Worm (Caenorhabditis elegans) whole organism, L4 larva: Measurements from ENCODE around the gene chat-1.

Experiments used
- D1046.2 ChIP-seq: fragments of 200-800 bp; sonication (Bioruptor generic); IDR thresholded peaks from 2 replicates; pipeline ENCODE4 v1.3.6; 2022; ENCODE audit warnings: missing genetic modification characterization, missing compliant biosample characterization
- F10B5.3 ChIP-seq: sonication (generic microtip); optimal IDR thresholded peaks from 2 replicates; lab custom pipeline; 2016; ENCODE audit warnings: mild to moderate bottlenecking, missing genetic modification characterization, missing compliant biosample characterization
- F37D6.2 ChIP-seq: sonication (generic microtip); optimal IDR thresholded peaks from 2 replicates; lab custom pipeline; 2016; ENCODE audit warnings: mild to moderate bottlenecking, missing genetic modification characterization, missing compliant biosample characterization
- F44E2.7 ChIP-seq: fragments of 200-800 bp; sonication (Bioruptor generic); IDR thresholded peaks from 2 replicates; pipeline ENCODE4 v2.1.2; 2022; ENCODE audit warnings: missing genetic modification characterization, missing compliant biosample characterization
- R02D3.7 ChIP-seq: fragments of 150-350 bp; sonication (generic microtip); optimal IDR thresholded peaks from 3 replicates; lab custom pipeline; 2014; ENCODE audit warnings: missing biosample characterization, missing genetic modification characterization
- Y105C5A.15 ChIP-seq: fragments of 200-800 bp; sonication (Bioruptor generic); IDR thresholded peaks from 2 replicates; pipeline ENCODE4 v1.3.6; 2022; ENCODE audit warnings: missing genetic modification characterization, missing compliant biosample characterization
- Y75B8A.6 ChIP-seq: fragments of 200-800 bp; sonication (Bioruptor generic); IDR thresholded peaks from 2 replicates; pipeline ENCODE4 v1.3.6; 2022; ENCODE audit warnings: missing genetic modification reagents, missing genetic modification characterization, missing compliant biosample characterization
- ZK337.2 ChIP-seq: fragments of 200-800 bp; sonication (Bioruptor generic); IDR thresholded peaks from 2 replicates; pipeline ENCODE4 v1.3.6; 2022; ENCODE audit warnings: missing genetic modification reagents, missing genetic modification characterization, missing compliant biosample characterization
- aha-1 ChIP-seq: fragments of 150-350 bp; peaks from one replicate; lab custom pipeline; 2014; ENCODE audit warnings: missing biosample characterization, missing genetic modification characterization
- aly-2 ChIP-seq: sonication (generic microtip); optimal IDR thresholded peaks from 2 replicates; lab custom pipeline; 2018; ENCODE audit warnings: missing biosample characterization, missing genetic modification characterization
- arid-1 ChIP-seq: fragments of 200-800 bp; sonication (Bioruptor generic); conservative IDR thresholded peaks from 2 replicates; pipeline ENCODE4 v1.3.6; 2022; ENCODE audit warnings: missing genetic modification reagents, missing genetic modification characterization, missing compliant biosample characterization
- attf-4 ChIP-seq: sonication (generic microtip); optimal IDR thresholded peaks from 3 replicates; lab custom pipeline; 2017; ENCODE audit warnings: missing biosample characterization, missing genetic modification characterization
- ceh-20 ChIP-seq: fragments of 200-800 bp; sonication (Bioruptor generic); IDR thresholded peaks from 2 replicates; pipeline ENCODE4 v1.3.6; 2022; ENCODE audit warnings: missing genetic modification reagents, missing genetic modification characterization, missing compliant biosample characterization
- ceh-28 ChIP-seq: fragments of 150-350 bp; optimal IDR thresholded peaks from 2 replicates; lab custom pipeline; 2014; ENCODE audit warnings: missing biosample characterization, missing genetic modification reagents, missing genetic modification characterization
- ceh-82 ChIP-seq: sonication (generic microtip); optimal IDR thresholded peaks from 2 replicates; lab custom pipeline; 2017; ENCODE audit warnings: missing biosample characterization, missing genetic modification characterization
- cey-2 ChIP-seq: sonication (generic microtip); optimal IDR thresholded peaks from 3 replicates; lab custom pipeline; 2017; ENCODE audit warnings: missing genetic modification characterization, mild to moderate bottlenecking, missing compliant biosample characterization, antibody characterized with exemption, borderline replicate concordance; ENCODE audit not compliant: insufficient read depth
- daf-16 ChIP-seq, 3 experiments: sonication (generic microtip); optimal IDR thresholded peaks; 2 replicates each; lab custom pipeline; 2016 to 2017; ENCODE audit warnings: missing genetic modification characterization in 3 of 3, missing genetic modification reagents in 3 of 3, mild to moderate bottlenecking in 2 of 3, missing compliant biosample characterization in 2 of 3, missing biosample characterization in 1 of 3, moderate library complexity in 1 of 3
- daf-8 ChIP-seq: fragments of 200-800 bp; sonication (Bioruptor generic); IDR thresholded peaks from 2 replicates; pipeline ENCODE4 v1.3.6; 2022; ENCODE audit warnings: missing genetic modification characterization, missing compliant biosample characterization
- dve-1 ChIP-seq: sonication (generic microtip); optimal IDR thresholded peaks from 2 replicates; lab custom pipeline; 2017; ENCODE audit warnings: antibody characterized with exemption, mild to moderate bottlenecking, missing genetic modification characterization, missing compliant biosample characterization; ENCODE audit not compliant: insufficient read depth
- fkh-10 ChIP-seq: fragments of 150-350 bp; optimal IDR thresholded peaks from 2 replicates; lab custom pipeline; 2014; ENCODE audit warnings: missing biosample characterization, missing genetic modification reagents, missing genetic modification characterization
- gei-8 ChIP-seq: fragments of 200-800 bp; sonication (Bioruptor generic); optimal IDR thresholded peaks from 2 replicates; lab custom pipeline; 2018; ENCODE audit warnings: mild to moderate bottlenecking, missing genetic modification characterization, missing compliant biosample characterization
- hif-1 ChIP-seq, 2 experiments: sonication (generic microtip); optimal IDR thresholded peaks; 2 replicates each; lab custom pipeline; 2016 to 2017; ENCODE audit warnings: missing compliant biosample characterization in 2 of 2, missing genetic modification characterization in 2 of 2, missing genetic modification reagents in 2 of 2, missing genotype in 2 of 2, mild to moderate bottlenecking in 1 of 2
- hlh-11 ChIP-seq: fragments of 200-800 bp; sonication (Bioruptor generic); optimal IDR thresholded peaks from 2 replicates; lab custom pipeline; 2018; ENCODE audit warnings: mild to moderate bottlenecking, missing genetic modification characterization, missing compliant biosample characterization
- hmg-1.1 ChIP-seq: fragments of 200-800 bp; sonication (Bioruptor generic); IDR thresholded peaks from 2 replicates; pipeline ENCODE4 v1.3.6; 2022; ENCODE audit warnings: missing genetic modification reagents, missing genetic modification characterization, missing compliant biosample characterization
- lin-15B ChIP-seq: fragments of 150-350 bp; sonication (generic microtip); optimal IDR thresholded peaks from 3 replicates; lab custom pipeline; 2014; ENCODE audit warnings: missing biosample characterization, missing genetic modification characterization
- lin-29 ChIP-seq: fragments of 200-800 bp; sonication (Bioruptor generic); IDR thresholded peaks from 2 replicates; pipeline ENCODE4 v1.3.6; 2022; ENCODE audit warnings: missing genetic modification reagents, missing genetic modification characterization, missing compliant biosample characterization
- lsy-2 ChIP-seq, 2 experiments: fragments of 150-350 bp in 1 of 2; sonication (generic microtip) in 1 of 2; optimal IDR thresholded peaks; 2 replicates each; lab custom pipeline; 2014 to 2017; ENCODE audit warnings: missing biosample characterization in 2 of 2, missing genetic modification characterization in 2 of 2
- mep-1 ChIP-seq: fragments of 150-350 bp; sonication (generic microtip); optimal IDR thresholded peaks from 3 replicates; lab custom pipeline; 2014; ENCODE audit warnings: missing biosample characterization, missing genetic modification characterization
- mes-2 ChIP-seq: sonication (generic microtip); optimal IDR thresholded peaks from 2 replicates; lab custom pipeline; 2016; ENCODE audit warnings: missing genotype, mild to moderate bottlenecking, missing genetic modification characterization, missing compliant biosample characterization; ENCODE audit not compliant: poor library complexity, severe bottlenecking
- mxl-2 ChIP-seq: fragments of 200-800 bp; sonication (Bioruptor generic); conservative IDR thresholded peaks from 2 replicates; pipeline ENCODE4 v1.3.6; 2022; ENCODE audit warnings: missing genetic modification reagents, missing genetic modification characterization, missing compliant biosample characterization
- mxl-3 ChIP-seq: fragments of 200-800 bp; sonication (Bioruptor generic); optimal IDR thresholded peaks from 2 replicates; lab custom pipeline; 2018; ENCODE audit warnings: mild to moderate bottlenecking, missing genetic modification characterization, missing compliant biosample characterization
- nhr-111 ChIP-seq: fragments of 200-800 bp; sonication (Bioruptor generic); optimal IDR thresholded peaks from 2 replicates; lab custom pipeline; 2018; ENCODE audit warnings: mild to moderate bottlenecking, missing genetic modification characterization, missing compliant biosample characterization
- nhr-237 ChIP-seq: sonication (generic microtip); optimal IDR thresholded peaks from 2 replicates; lab custom pipeline; 2017; ENCODE audit warnings: missing biosample characterization, missing genetic modification characterization
- nhr-28 ChIP-seq: fragments of 150-350 bp; optimal IDR thresholded peaks from 2 replicates; lab custom pipeline; 2014; ENCODE audit warnings: missing biosample characterization, missing genetic modification characterization
- nhr-48 ChIP-seq: sonication (generic microtip); optimal IDR thresholded peaks from 2 replicates; lab custom pipeline; 2016; ENCODE audit warnings: mild to moderate bottlenecking, missing genetic modification characterization, missing compliant biosample characterization
- nhr-6 ChIP-seq: fragments of 150-350 bp; optimal IDR thresholded peaks from 2 replicates; lab custom pipeline; 2014; ENCODE audit warnings: missing biosample characterization, missing genetic modification characterization
- pha-4 ChIP-seq, 2 experiments: fragments of 150-350 bp in 1 of 2; fragments of 200-800 bp in 1 of 2; sonication (Bioruptor generic) in 1 of 2; IDR thresholded peaks in 1 of 2; optimal IDR thresholded peaks in 1 of 2; 2 replicates each; pipeline versions ENCODE4 v1.3.6 to Lab custom; 2014 to 2022; ENCODE audit warnings: missing genetic modification characterization in 2 of 2, missing genetic modification reagents in 2 of 2, missing biosample characterization in 1 of 2, missing compliant biosample characterization in 1 of 2
- php-3 ChIP-seq: fragments of 200-800 bp; sonication (Bioruptor generic); IDR thresholded peaks from 2 replicates; pipeline ENCODE4 v1.3.6; 2022; ENCODE audit warnings: missing genetic modification reagents, missing genetic modification characterization, missing compliant biosample characterization
- rbr-2 ChIP-seq: sonication (generic microtip); optimal IDR thresholded peaks from 2 replicates; lab custom pipeline; 2016; ENCODE audit warnings: missing genotype, missing genetic modification characterization, missing compliant biosample characterization
- skn-1 ChIP-seq: fragments of 150-350 bp; optimal IDR thresholded peaks from 2 replicates; lab custom pipeline; 2014; ENCODE audit warnings: missing biosample characterization, missing genetic modification characterization
- snpc-1.2 ChIP-seq: fragments of 200-800 bp; sonication (Bioruptor generic); IDR thresholded peaks from 2 replicates; pipeline ENCODE4 v1.3.6; 2022; ENCODE audit warnings: missing genetic modification reagents, missing genetic modification characterization, missing compliant biosample characterization
- tag-97 ChIP-seq: fragments of 200-800 bp; sonication (Bioruptor generic); IDR thresholded peaks from 2 replicates; pipeline ENCODE4 v1.3.6; 2022; ENCODE audit warnings: missing genetic modification characterization, missing compliant biosample characterization
- tra-1 ChIP-seq: fragments of 200-800 bp; sonication (Bioruptor generic); IDR thresholded peaks from 2 replicates; pipeline ENCODE4 v1.3.6; 2022; ENCODE audit warnings: missing genetic modification reagents, missing genetic modification characterization, missing compliant biosample characterization
- unc-39 ChIP-seq: sonication (generic microtip); optimal IDR thresholded peaks from 2 replicates; lab custom pipeline; 2017; ENCODE audit warnings: missing biosample characterization, missing genetic modification characterization
- unc-62 ChIP-seq, 3 experiments: fragments of 150-350 bp in 1 of 3; sonication (generic microtip); optimal IDR thresholded peaks in 2 of 3; peaks in 1 of 3; 1 replicate in 1 of 3; 2 replicates in 2 of 3; lab custom pipeline; 2014 to 2017; ENCODE audit warnings: missing biosample characterization in 3 of 3, missing genetic modification characterization in 3 of 3, missing genetic modification reagents in 3 of 3, missing genotype in 1 of 3
- vab-7 ChIP-seq: fragments of 200-800 bp; sonication (Bioruptor generic); IDR thresholded peaks from 2 replicates; pipeline ENCODE4 v1.3.6; 2022; ENCODE audit warnings: missing genetic modification reagents, missing genetic modification characterization, missing compliant biosample characterization
- zfp-3 ChIP-seq: fragments of 200-800 bp; sonication (Bioruptor generic); conservative IDR thresholded peaks from 2 replicates; pipeline ENCODE4 v1.3.6; 2022; ENCODE audit warnings: missing genetic modification reagents, missing genetic modification characterization, missing compliant biosample characterization
- ztf-11 ChIP-seq: fragments of 150-350 bp; optimal IDR thresholded peaks from 2 replicates; lab custom pipeline; 2014; ENCODE audit warnings: missing biosample characterization, missing genetic modification characterization

Gene chat-1

ce11 chrIV:4454330-4455173 is 7.4 kb downstream of the chat-1 start, which contains the start of gene R08C7.11:
R08C7.11 (minus strand) TSS chrIV:4454937.
- TF ChIP-seq lsy-2 (tag; optimal IDR thresholded peaks at IDR 0.05; lab: Kevin White, UChicago) (peak in 1 of 2 experiments; percentile 17), nhr-48 (tag; lab: Kevin White, UChicago) (peak; percentile 20), ceh-28 (peak; percentile 32), unc-39 (tag; lab: Kevin White, UChicago) (no peak), aha-1 (tag; lab: Kevin White, UChicago) (peak; percentile 86), skn-1 (tag; lab: Kevin White, UChicago) (no peak), ZK337.2 (GFP tag; lab: Robert Waterston, UW) (no peak), cey-2 (tag; lab: Kevin White, UChicago) (no peak), daf-8 (GFP tag; lab: Robert Waterston, UW) (no peak), rbr-2 (tag; lab: Kevin White, UChicago) (no peak), ztf-11 (tag; lab: Kevin White, UChicago) (no peak), F44E2.7 (GFP tag; lab: Robert Waterston, UW) (no peak), attf-4 (tag; lab: Kevin White, UChicago) (no peak), mes-2 (tag; lab: Kevin White, UChicago) (peak; percentile 37), gei-8 (GFP tag; lab: Kevin White, UChicago) (no peak), hlh-11 (tag; lab: Kevin White, UChicago) (peak; percentile 33), aly-2 (tag; lab: Kevin White, UChicago) (no peak), tra-1 (no peak), mxl-3 (GFP tag; lab: Kevin White, UChicago) (peak; percentile 40), hif-1 (tag; optimal IDR thresholded peaks at IDR 0.05; lab: Kevin White, UChicago) (no peak), mep-1 (tag; lab: Kevin White, UChicago) (no peak), dve-1 (peak; percentile 21), nhr-237 (no peak), lin-29 (GFP tag; lab: Robert Waterston, UW) (no peak), nhr-6 (tag; lab: Kevin White, UChicago) (no peak), ceh-20 (no peak), daf-16 (GFP tag; optimal IDR thresholded peaks at IDR 0.05; lab: Kevin White, UChicago) (no peak), daf-16 (tag; optimal IDR thresholded peaks at IDR 0.05; lab: Kevin White, UChicago) (peak; percentile 5), lin-15B (tag; lab: Kevin White, UChicago) (no peak), F10B5.3 (no peak), php-3 (no peak), Y105C5A.15 (GFP tag; lab: Robert Waterston, UW) (no peak), hmg-1.1 (GFP tag; lab: Robert Waterston, UW) (0 out of 2 replicates have a peak, but pooled peaks have one; percentile 5), zfp-3 (GFP tag; lab: Robert Waterston, UW) (no peak), fkh-10 (no peak), nhr-111 (GFP tag; lab: Kevin White, UChicago) (no peak), D1046.2 (GFP tag; lab: Robert Waterston, UW) (no peak), ceh-82 (tag; lab: Kevin White, UChicago) (no peak), nhr-28 (tag; lab: Kevin White, UChicago) (peak; percentile 65), Y75B8A.6 (GFP tag; lab: Robert Waterston, UW) (no peak), mxl-2 (no peak), tag-97 (GFP tag; lab: Robert Waterston, UW) (no peak), unc-62 (GFP tag; optimal IDR thresholded peaks at IDR 0.05 in 1 of 2; lab: Kevin White, UChicago) (peak in 1 of 2 experiments; percentile 96), unc-62 (tag; optimal IDR thresholded peaks at IDR 0.05; lab: Kevin White, UChicago) (no peak), F37D6.2 (tag; lab: Kevin White, UChicago) (no peak), arid-1 (GFP tag; lab: Robert Waterston, UW) (no peak), snpc-1.2 (GFP tag; lab: Robert Waterston, UW) (no peak), vab-7 (GFP tag; lab: Robert Waterston, UW) (no peak), pha-4 (GFP tag; IDR thresholded peaks at IDR 0.05; lab: Robert Waterston, UW) (peak; percentile 24; the same call in 1 of the 2 replicates), pha-4 (tag; optimal IDR thresholded peaks at IDR 0.05; lab: Kevin White, UChicago) (no peak), R02D3.7 (tag; lab: Kevin White, UChicago) (no peak)
